Fruit fly (Drosophila melanogaster): Measurements from ENCODE around the gene pb.

Gene pb

dm6 chr3R:6762794-6763407 is 21.0 kb upstream of the pb start (continued):
- TF ChIP-seq en (GFP tag; optimal IDR thresholded peaks at IDR 0.05) (peak; percentile 36), CG7839 (tag; optimal IDR thresholded peaks at IDR 0.05) (peak; percentile 93), p53 (GFP tag; optimal IDR thresholded peaks at IDR 0.05) (peak; percentile 9), tap (tag; optimal IDR thresholded peaks at IDR 0.05) (peak; percentile 59), lilli (GFP tag; optimal IDR thresholded peaks at IDR 0.05) (peak; percentile 68), CG12236 (GFP tag; optimal IDR thresholded peaks at IDR 0.05) (peak; percentile 53), CG4404 (GFP tag; IDR thresholded peaks at IDR 0.05) (peak; percentile 93), bbx (GFP tag; IDR thresholded peaks at IDR 0.05; ENCODE audit: partially characterized antibody) (no peak), CG4360 (GFP tag; IDR thresholded peaks at IDR 0.05) (0 out of 2 replicates have a peak, but pooled peaks have one; percentile 16), CG10267 (tag; optimal IDR thresholded peaks at IDR 0.05) (peak; percentile 94), CG18764 (GFP tag; optimal IDR thresholded peaks at IDR 0.05) (peak; percentile 69), pfk (GFP tag; optimal IDR thresholded peaks at IDR 0.05) (no peak), Sin3A (optimal IDR thresholded peaks at IDR 0.05) (no peak), fd3F (GFP tag; optimal IDR thresholded peaks at IDR 0.05) (peak; percentile 26), grau (tag; optimal IDR thresholded peaks at IDR 0.05) (peak; percentile 88), Hr3 (GFP tag; optimal IDR thresholded peaks at IDR 0.05) (peak; percentile 86), chn (GFP tag; optimal IDR thresholded peaks at IDR 0.05) (peak; percentile 59), Eip74EF (GFP tag; optimal IDR thresholded peaks at IDR 0.05) (peak in 1 of 2 experiments; percentile 84), ap (GFP tag; IDR thresholded peaks at IDR 0.05) (0 out of 2 replicates have a peak, but pooled peaks have one; percentile 9), Ets97D (GFP tag; optimal IDR thresholded peaks at IDR 0.05) (peak; percentile 17), CG3065 (GFP tag; optimal IDR thresholded peaks at IDR 0.05) (peak; percentile 57), row (GFP tag; IDR thresholded peaks at IDR 0.05) (peak; percentile 80), rib (GFP tag; IDR thresholded peaks at IDR 0.05) (no peak), CG7372 (GFP tag; IDR thresholded peaks at IDR 0.05) (no peak; the same call in 1 of the 2 replicates), Ravus (GFP tag; IDR thresholded peaks at IDR 0.05) (no peak; the same call in 1 of the 2 replicates), inv (GFP tag; IDR thresholded peaks at IDR 0.05; ENCODE audit: partially characterized antibody) (no peak), CG6813 (GFP tag; optimal IDR thresholded peaks at IDR 0.05) (peak; percentile 76), CG3407 (GFP tag; optimal IDR thresholded peaks at IDR 0.05) (peak; percentile 87), CG18262 (tag; optimal IDR thresholded peaks at IDR 0.05) (peak; percentile 99), jigr1 (GFP tag; IDR thresholded peaks at IDR 0.05) (peak; percentile 53; the same call in 1 of the 3 replicates), sqz (GFP tag; optimal IDR thresholded peaks at IDR 0.05) (peak; percentile 73), nmo (GFP tag; optimal IDR thresholded peaks at IDR 0.05) (peak; percentile 98), CG12219 (GFP tag; optimal IDR thresholded peaks at IDR 0.05) (peak; percentile 58), insv (GFP tag; optimal IDR thresholded peaks at IDR 0.05) (peak in 1 of 2 experiments; percentile 31), CG16813 (GFP tag; IDR thresholded peaks at IDR 0.05; ENCODE audit: partially characterized antibody) (no peak), CG13424 (tag; optimal IDR thresholded peaks at IDR 0.05) (peak; percentile 90), fd64A (GFP tag; optimal IDR thresholded peaks at IDR 0.05) (peak; percentile 7), Dip2 (GFP tag; IDR thresholded peaks at IDR 0.05) (no peak), slbo (GFP tag; IDR thresholded peaks at IDR 0.05) (peak; percentile 51), CG2875 (GFP tag; optimal IDR thresholded peaks at IDR 0.05) (peak; percentile 84), salm (tag; optimal IDR thresholded peaks at IDR 0.05) (peak; percentile 59), stc (GFP tag; IDR thresholded peaks at IDR 0.05) (no peak), croc (GFP tag; conservative IDR thresholded peaks at IDR 0.05) (peak; percentile 83), CG4730 (GFP tag; IDR thresholded peaks at IDR 0.05) (peak; percentile 58), Vsx1 (GFP tag; optimal IDR thresholded peaks at IDR 0.05) (peak; percentile 73), Sox100B (GFP tag; optimal IDR thresholded peaks at IDR 0.05) (peak; percentile 90), Fer1 (GFP tag; optimal IDR thresholded peaks at IDR 0.05) (no peak), Ets65A (GFP tag) (peak; percentile 77), sna (GFP tag; IDR thresholded peaks at IDR 0.05; ENCODE audit: partially characterized antibody) (no peak), CG11696 (GFP tag; IDR thresholded peaks at IDR 0.05) (peak; percentile 23; the same call in 1 of the 2 replicates)

Data from whole organism, embryonic.